Fruit fly (Drosophila melanogaster): ENCODE data around the gene CG31253.

- TF ChIP-seq CG9797 (GFP tag; optimal IDR thresholded peaks at IDR 0.05) (peak; percentile 27), lab (GFP tag; optimal IDR thresholded peaks at IDR 0.05) (peak; percentile 93), disco-r (GFP tag; optimal IDR thresholded peaks at IDR 0.05) (peak; percentile 74), al (GFP tag; IDR thresholded peaks at IDR 0.05) (peak; percentile 61), caup (GFP tag; optimal IDR thresholded peaks at IDR 0.05; ENCODE audit: severe bottlenecking) (peak; percentile 96), Blimp-1 (GFP tag; optimal IDR thresholded peaks at IDR 0.05) (peak; percentile 31), CG17361 (GFP tag; IDR thresholded peaks at IDR 0.05) (peak; percentile 83), CG4617 (GFP tag; optimal IDR thresholded peaks at IDR 0.05; ENCODE audit: borderline replicate concordance) (peak; percentile 52), crol (GFP tag; IDR thresholded peaks at IDR 0.05) (peak; percentile 38; the same call in 1 of the 2 replicates), HHEX (GFP tag; optimal IDR thresholded peaks at IDR 0.05) (peak; percentile 87), Sry-β (GFP tag; optimal IDR thresholded peaks at IDR 0.05) (peak; percentile 88), CG15011 (GFP tag; optimal IDR thresholded peaks at IDR 0.05) (no peak), CG34422 (GFP tag; IDR thresholded peaks at IDR 0.05) (peak; percentile 79), CG12236 (GFP tag; optimal IDR thresholded peaks at IDR 0.05) (peak; percentile 60)
These were observed 37.6 kb downstream of the CG31253 start, which contains the start of gene RpL4 for dm6 chr3R:27922673-27923175.
